Worm (Caenorhabditis elegans): ENCODE measurements around the gene ins-9.

The ins-9 gene

ce11 chrX:8866563-8866962 lies at the start of gene ins-9:
Gene ins-9 (minus strand): TSS chrX:8866663.
- no peak for TF ChIP-seq him-1 (tag; optimal IDR thresholded peaks at IDR 0.05)
- TF ChIP-seq dao-5 (tag; optimal IDR thresholded peaks at IDR 0.05): no peak
- TF ChIP-seq W03F9.2 (tag; optimal IDR thresholded peaks at IDR 0.05): no peak

DNA sequence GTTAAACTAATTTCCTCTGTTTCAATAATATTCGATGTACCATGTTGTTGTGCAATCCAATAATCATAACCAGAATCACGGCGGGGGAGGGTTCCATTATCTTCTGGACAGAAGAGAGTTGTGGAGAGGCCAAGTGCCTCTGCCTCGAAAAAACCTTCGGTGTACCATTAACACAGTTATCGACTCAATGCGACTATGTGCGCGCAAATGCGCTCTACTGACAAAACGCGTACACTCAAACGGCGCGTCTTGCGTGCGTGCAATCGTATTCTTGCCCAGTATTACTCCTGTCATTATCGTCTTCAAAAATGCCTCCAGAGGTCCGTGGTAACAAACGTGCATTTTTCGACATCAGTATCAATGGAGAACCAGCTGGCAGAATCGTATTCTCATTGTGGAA lies 44.6 kb upstream of the ins-9 start, which contains the start of gene cyn-8:
TSS of gene cyn-8 (plus strand) at position 217 of the 400 bp plus-strand sequence.
- no peak for TF ChIP-seq dao-5 (tag; optimal IDR thresholded peaks at IDR 0.05)
- no peak for TF ChIP-seq him-1 (tag; optimal IDR thresholded peaks at IDR 0.05)
- no peak for TF ChIP-seq W03F9.2 (tag; optimal IDR thresholded peaks at IDR 0.05)

ce11 chrX:8905089-8905488 lies 38.6 kb upstream of the ins-9 start, which contains the start of gene ensh-1:
Gene ensh-1 (plus strand): TSS chrX:8905389.
- TF ChIP-seq dao-5 (tag; optimal IDR thresholded peaks at IDR 0.05) (no peak), him-1 (tag; optimal IDR thresholded peaks at IDR 0.05) (no peak), W03F9.2 (tag; optimal IDR thresholded peaks at IDR 0.05) (no peak)

DNA sequence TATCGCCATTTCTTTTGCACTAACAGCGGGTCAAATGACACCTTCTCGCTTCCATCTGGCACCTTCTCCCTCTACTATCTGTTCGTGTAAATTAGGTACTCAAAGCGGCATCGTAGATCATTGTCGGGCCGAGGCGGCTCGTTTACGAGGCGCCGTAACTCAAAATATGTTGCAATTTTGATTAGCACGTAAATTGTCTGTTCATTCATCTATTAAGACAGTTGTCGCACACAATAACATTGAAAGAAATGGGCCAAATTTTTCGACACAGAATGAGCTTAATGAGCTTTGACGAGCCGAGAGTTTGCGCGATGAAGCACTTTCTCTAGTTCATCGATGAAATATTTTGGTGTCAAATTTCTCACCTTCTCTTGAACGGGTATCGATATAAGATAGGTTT lies 36.5 kb upstream of the ins-9 start:
- TF ChIP-seq W03F9.2 (tag; optimal IDR thresholded peaks at IDR 0.05) (no peak), dao-5 (tag; optimal IDR thresholded peaks at IDR 0.05) (no peak), him-1 (tag; optimal IDR thresholded peaks at IDR 0.05) (no peak)

ce11 chrX:8892808-8893207 lies 26.3 kb upstream of the ins-9 start, which contains the start of gene C13E3.1:
Gene C13E3.1 (plus strand): TSS chrX:8893108.
- TF ChIP-seq dao-5 (tag; optimal IDR thresholded peaks at IDR 0.05): no peak
- no peak for TF ChIP-seq him-1 (tag; optimal IDR thresholded peaks at IDR 0.05)
- no peak for TF ChIP-seq W03F9.2 (tag; optimal IDR thresholded peaks at IDR 0.05)

ce11 chrX:8891393-8891953 lies 25.0 kb upstream of the ins-9 start:
- TF ChIP-seq him-1 (tag; optimal IDR thresholded peaks at IDR 0.05): no peak
- no peak for TF ChIP-seq W03F9.2 (tag; optimal IDR thresholded peaks at IDR 0.05)
- no peak for TF ChIP-seq dao-5 (tag; optimal IDR thresholded peaks at IDR 0.05)

DNA sequence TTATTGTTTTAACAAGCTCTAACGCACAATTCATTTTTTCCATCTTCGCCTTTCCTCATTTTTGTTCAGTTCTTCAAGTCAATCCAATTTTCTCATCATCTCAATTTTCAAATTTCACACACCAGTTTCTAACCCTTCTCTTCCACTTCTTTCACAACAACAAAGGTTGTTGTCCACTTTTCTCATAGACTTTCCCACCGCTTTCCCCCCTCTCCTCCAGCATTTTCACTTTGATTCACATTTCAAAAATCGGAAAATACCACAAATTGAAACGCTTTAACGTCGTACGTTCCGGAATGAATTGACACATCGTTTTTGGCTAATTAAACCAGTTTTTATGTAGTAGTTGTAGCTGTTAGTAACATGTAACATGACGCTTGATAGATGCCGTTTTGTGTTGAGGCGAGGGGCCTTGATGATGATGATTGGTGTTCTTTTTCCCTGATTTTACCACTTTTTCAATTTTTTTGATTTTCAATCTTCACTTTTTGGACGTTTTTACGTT lies 23.8 kb upstream of the ins-9 start:
- no peak for TF ChIP-seq W03F9.2 (tag; optimal IDR thresholded peaks at IDR 0.05)

DNA sequence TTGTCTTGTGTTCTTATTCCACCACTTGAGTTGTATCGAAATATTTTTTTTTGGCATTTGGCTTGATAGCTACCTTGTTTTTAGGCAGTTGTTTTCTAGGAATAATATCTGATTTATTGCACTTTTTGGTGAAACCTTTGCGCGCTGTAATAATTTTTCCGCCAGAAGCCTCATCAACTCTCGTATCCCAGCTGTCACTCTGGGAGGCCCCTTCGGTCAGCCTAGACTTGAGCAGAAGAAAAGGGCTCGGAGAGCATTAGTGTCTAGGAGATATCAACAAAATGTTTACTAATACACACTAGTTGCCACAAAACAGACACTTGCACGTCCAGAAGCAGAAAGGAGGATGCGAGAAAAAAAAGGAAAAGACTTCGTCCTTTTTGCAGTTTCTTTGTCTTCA lies 22.4 kb upstream of the ins-9 start:
- no peak for TF ChIP-seq W03F9.2 (tag; optimal IDR thresholded peaks at IDR 0.05)
- TF ChIP-seq dao-5 (tag; optimal IDR thresholded peaks at IDR 0.05): no peak
- no peak for TF ChIP-seq him-1 (tag; optimal IDR thresholded peaks at IDR 0.05)

DNA sequence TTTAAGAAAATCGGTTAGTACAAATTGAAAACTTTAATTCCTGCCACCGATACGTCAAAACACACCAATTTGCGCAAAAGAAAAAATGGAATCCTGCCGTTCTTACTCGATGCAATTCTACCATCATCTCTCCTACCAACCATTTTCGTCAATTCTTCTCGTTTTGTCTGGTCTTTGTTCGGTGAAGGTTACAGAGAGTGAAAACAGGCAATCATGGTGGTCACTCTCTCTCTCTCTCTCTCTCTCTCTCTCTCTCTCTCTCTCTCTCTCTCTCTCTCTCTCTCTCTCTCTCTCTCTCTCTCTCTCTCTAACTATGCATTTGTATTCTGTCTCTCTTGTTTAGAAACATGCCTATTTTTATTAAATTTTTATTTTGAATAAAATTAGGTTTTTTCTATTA lies 15.7 kb upstream of the ins-9 start:
- TF ChIP-seq him-1 (tag; optimal IDR thresholded peaks at IDR 0.05) (no peak), dao-5 (tag; optimal IDR thresholded peaks at IDR 0.05) (no peak), W03F9.2 (tag; optimal IDR thresholded peaks at IDR 0.05) (no peak)

DNA sequence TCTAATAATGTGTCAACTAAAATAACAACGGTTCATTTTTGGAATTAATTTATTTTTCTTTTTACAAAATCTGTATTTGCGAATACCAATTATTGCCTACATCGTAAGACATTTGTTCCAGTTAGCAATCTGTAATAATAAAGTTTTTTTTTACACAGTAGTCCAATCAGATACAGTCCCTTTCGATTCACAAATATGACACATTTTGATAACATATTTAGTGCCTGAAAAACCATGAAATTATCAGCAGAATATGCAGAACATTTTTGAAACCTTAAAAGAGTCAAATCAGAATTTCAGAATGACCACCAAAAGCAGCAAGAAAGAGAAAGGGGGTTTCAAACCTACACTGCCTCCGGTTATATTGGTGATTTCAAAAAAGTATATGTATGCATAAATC lies 12.9 kb upstream of the ins-9 start, which contains the start of gene C06E2.2:
TSS of gene C06E2.2 (plus strand) at position 301 of the 400 bp plus-strand sequence.
- TF ChIP-seq dao-5 (tag; optimal IDR thresholded peaks at IDR 0.05): no peak
- TF ChIP-seq W03F9.2 (tag; optimal IDR thresholded peaks at IDR 0.05): no peak
- no peak for TF ChIP-seq him-1 (tag; optimal IDR thresholded peaks at IDR 0.05)

- TF ChIP-seq W03F9.2 (tag; optimal IDR thresholded peaks at IDR 0.05) (no peak), him-1 (tag; optimal IDR thresholded peaks at IDR 0.05) (no peak), dao-5 (tag; optimal IDR thresholded peaks at IDR 0.05) (no peak)
Observed at ce11 chrX:8878709-8879108, 12.2 kb upstream of the ins-9 start.

- TF ChIP-seq him-1 (tag; optimal IDR thresholded peaks at IDR 0.05) (no peak), dao-5 (tag; optimal IDR thresholded peaks at IDR 0.05) (no peak), W03F9.2 (tag; optimal IDR thresholded peaks at IDR 0.05) (no peak)
Observed at ce11 chrX:8877162-8877561, 10.7 kb upstream of the ins-9 start.

DNA sequence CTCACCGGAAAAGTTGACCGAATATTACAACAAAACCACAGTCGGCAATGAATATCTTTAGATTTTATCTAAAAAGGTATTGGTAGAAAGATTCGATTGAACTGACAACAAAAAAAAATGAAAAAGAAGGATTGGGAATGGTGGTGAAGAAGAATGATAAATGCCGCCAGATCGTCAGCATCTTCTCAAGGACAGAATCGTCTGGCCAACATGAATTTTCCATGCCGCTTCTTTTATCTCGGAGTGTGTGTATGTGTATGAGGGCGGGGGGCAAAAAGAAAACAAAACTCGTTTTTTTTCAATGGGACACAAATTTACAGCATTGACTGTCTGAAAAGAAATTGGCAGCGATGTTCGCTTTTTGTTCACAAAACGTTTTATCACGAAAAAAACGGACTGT lies 9.4 kb upstream of the ins-9 start:
- no peak for TF ChIP-seq him-1 (tag; optimal IDR thresholded peaks at IDR 0.05)
- no peak for TF ChIP-seq W03F9.2 (tag; optimal IDR thresholded peaks at IDR 0.05)
- TF ChIP-seq dao-5 (tag; optimal IDR thresholded peaks at IDR 0.05): no peak

DNA sequence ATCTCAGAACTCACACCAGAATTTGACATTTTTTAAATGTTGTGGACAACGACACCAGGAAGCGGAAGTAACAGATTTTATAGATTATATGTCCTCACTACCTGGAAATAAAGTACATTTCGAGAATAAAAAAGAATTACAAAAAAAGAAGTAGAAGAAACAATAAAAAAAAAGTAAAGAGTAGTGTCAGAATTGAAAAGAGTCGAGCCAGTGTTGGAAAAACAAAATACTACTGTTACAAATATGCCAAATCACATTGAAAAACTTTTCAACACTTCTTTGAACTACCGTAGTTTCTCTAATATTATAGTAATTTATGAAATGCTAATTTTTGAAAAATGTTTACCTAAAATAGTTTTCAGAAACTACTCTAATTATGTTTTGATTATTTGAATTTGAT lies 8.3 kb upstream of the ins-9 start, which contains the start of gene C06E2.1:
TSS of gene C06E2.1 (minus strand) at position 101 of the 400 bp plus-strand sequence.
- TF ChIP-seq dao-5 (tag; optimal IDR thresholded peaks at IDR 0.05): no peak
- no peak for TF ChIP-seq him-1 (tag; optimal IDR thresholded peaks at IDR 0.05)
- no peak for TF ChIP-seq W03F9.2 (tag; optimal IDR thresholded peaks at IDR 0.05)

ce11 chrX:8869112-8869675 lies 2.7 kb upstream of the ins-9 start, which contains the start of the genes ubc-22 and ubc-21:
Gene ubc-22 (minus strand): TSS chrX:8869162.
Gene ubc-21 (plus strand): TSS chrX:8869625.
- TF ChIP-seq dao-5 (tag; optimal IDR thresholded peaks at IDR 0.05): no peak
- no peak for TF ChIP-seq W03F9.2 (tag; optimal IDR thresholded peaks at IDR 0.05)
- TF ChIP-seq him-1 (tag; optimal IDR thresholded peaks at IDR 0.05): no peak

Data from whole organism, L4/young adult.